Fruit fly (Drosophila melanogaster) whole organism, wandering third instar larva: ENCODE results near the gene Scgalpha.

Source experiments
- Abd-B ChIP-seq: fragments of >200 bp; optimal IDR thresholded peaks from 2 replicates; lab custom pipeline; 2017; ENCODE audit warnings: missing biosample characterization, missing genetic modification characterization
- CrebA ChIP-seq: fragments of 200-800 bp; sonication (Bioruptor generic); optimal IDR thresholded peaks from 2 replicates; lab custom pipeline; 2016; ENCODE audit warnings: missing biosample characterization, mild to moderate bottlenecking, missing genetic modification characterization, borderline replicate concordance
- Hr78 ChIP-seq: fragments of >200 bp; optimal IDR thresholded peaks from 2 replicates; lab custom pipeline; 2017; ENCODE audit warnings: missing biosample characterization, missing genetic modification characterization
- Sp1 ChIP-seq: fragments of 200-800 bp; sonication (Bioruptor generic); optimal IDR thresholded peaks from 3 replicates; lab custom pipeline; 2019; ENCODE audit warnings: missing biosample characterization, mild to moderate bottlenecking, missing genetic modification characterization, moderate library complexity
- lola ChIP-seq: fragments of >200 bp; optimal IDR thresholded peaks from 2 replicates; lab custom pipeline; 2017; ENCODE audit warnings: missing biosample characterization, missing genetic modification characterization
- pan ChIP-seq: fragments of >200 bp; optimal IDR thresholded peaks from 2 replicates; lab custom pipeline; 2017
- usp ChIP-seq: fragments of >200 bp; optimal IDR thresholded peaks from 2 replicates; lab custom pipeline; 2017; ENCODE audit warnings: missing biosample characterization, missing genetic modification characterization

dm6 chr2L:8279400-8280065 lies 23.7 kb upstream of the Scgalpha start:
- TF ChIP-seq usp (GFP tag; lab: Kevin White, UChicago) (no peak), Hr78 (no peak), lola (no peak), pan (lab: Kevin White, UChicago) (no peak), CrebA (peak; percentile 70), Sp1 (GFP tag; lab: Kevin White, UChicago) (peak; percentile 96), Abd-B (GFP tag; lab: Kevin White, UChicago) (no peak)
